Fruit fly (Drosophila melanogaster) whole organism, pupa: Measurements from ENCODE around the gene CG10516.

Experiments used
- CG10348 ChIP-seq: fragments of 200-800 bp; sonication (Bioruptor generic); IDR thresholded peaks from 2 replicates; pipeline ENCODE4 v1.3.6; 2022; ENCODE audit warnings: missing biosample characterization, missing genetic modification characterization
- CG12605 ChIP-seq: fragments of 200-800 bp; sonication (Bioruptor generic); IDR thresholded peaks from 2 replicates; pipeline ENCODE4 v1.3.6; 2022; ENCODE audit warnings: missing biosample characterization, missing genetic modification characterization
- CG13204 ChIP-seq: fragments of 200-800 bp; sonication (Bioruptor generic); optimal IDR thresholded peaks from 2 replicates; lab custom pipeline; 2018; ENCODE audit warnings: missing biosample characterization, mild to moderate bottlenecking, missing genetic modification characterization, moderate library complexity
- CG14655 ChIP-seq: fragments of 200-800 bp; sonication (Bioruptor generic); optimal IDR thresholded peaks from 3 replicates; lab custom pipeline; 2017; ENCODE audit warnings: mild to moderate bottlenecking, missing biosample characterization, missing genetic modification reagents, missing genetic modification characterization
- CG15710 ChIP-seq: fragments of 200-800 bp; sonication (Bioruptor generic); optimal IDR thresholded peaks from 2 replicates; lab custom pipeline; 2018; ENCODE audit warnings: missing biosample characterization, mild to moderate bottlenecking, missing genetic modification characterization, moderate library complexity
- CG17806 ChIP-seq: fragments of 200-800 bp; sonication (Bioruptor generic); optimal IDR thresholded peaks from 2 replicates; lab custom pipeline; 2018; ENCODE audit warnings: missing biosample characterization, mild to moderate bottlenecking, missing genetic modification characterization, moderate library complexity
- CG32121 ChIP-seq: fragments of 200-800 bp; sonication (Bioruptor generic); IDR thresholded peaks from 2 replicates; pipeline ENCODE4 v1.3.6; 2022; ENCODE audit warnings: missing biosample characterization, missing genetic modification characterization
- CG34367 ChIP-seq: fragments of 200-800 bp; sonication (Bioruptor generic); optimal IDR thresholded peaks from 2 replicates; lab custom pipeline; 2018; ENCODE audit warnings: missing biosample characterization, mild to moderate bottlenecking, missing genetic modification characterization
- CG4496 ChIP-seq: fragments of 200-800 bp; sonication (Bioruptor generic); IDR thresholded peaks from 3 replicates; pipeline ENCODE4 v1.3.6; 2022; ENCODE audit warnings: missing biosample characterization, missing genetic modification characterization
- CG8159 ChIP-seq: fragments of 200-800 bp; sonication (Bioruptor generic); optimal IDR thresholded peaks from 3 replicates; lab custom pipeline; 2018; ENCODE audit warnings: missing biosample characterization, mild to moderate bottlenecking, missing genetic modification characterization, moderate library complexity
- CG8301 ChIP-seq: fragments of 200-800 bp; sonication (Bioruptor generic); optimal IDR thresholded peaks from 2 replicates; lab custom pipeline; 2018; ENCODE audit warnings: missing biosample characterization, mild to moderate bottlenecking, missing genetic modification characterization
- CG9948 ChIP-seq: fragments of 200-800 bp; sonication (Bioruptor generic); optimal IDR thresholded peaks from 2 replicates; lab custom pipeline; 2018; ENCODE audit warnings: missing biosample characterization, mild to moderate bottlenecking, missing genetic modification characterization, moderate library complexity
- D1 ChIP-seq: fragments of 200-800 bp; sonication (Bioruptor generic); optimal IDR thresholded peaks from 2 replicates; lab custom pipeline; 2018; ENCODE audit warnings: missing biosample characterization, mild to moderate bottlenecking, missing genetic modification characterization, moderate library complexity
- EcR ChIP-seq: fragments of 200-800 bp; sonication (Bioruptor generic); optimal IDR thresholded peaks from 3 replicates; lab custom pipeline; 2019; ENCODE audit warnings: missing biosample characterization, missing genetic modification characterization, mild to moderate bottlenecking, moderate library complexity, missing genetic modification reagents
- Ets98B ChIP-seq: fragments of 200-800 bp; sonication (Bioruptor generic); IDR thresholded peaks from 2 replicates; pipeline ENCODE4 v1.3.6; 2022; ENCODE audit warnings: missing biosample characterization, missing genetic modification characterization
- Pif1A ChIP-seq: fragments of 200-800 bp; sonication (Bioruptor generic); optimal IDR thresholded peaks from 3 replicates; lab custom pipeline; 2016; ENCODE audit warnings: missing biosample characterization, missing genetic modification characterization
- Pif1B ChIP-seq: fragments of 200-800 bp; sonication (Bioruptor generic); optimal IDR thresholded peaks from 3 replicates; lab custom pipeline; 2016; ENCODE audit warnings: missing biosample characterization, missing genetic modification characterization
- Snoo ChIP-seq: fragments of 200-800 bp; sonication (Bioruptor generic); optimal IDR thresholded peaks from 3 replicates; lab custom pipeline; 2017; ENCODE audit warnings: missing biosample characterization, mild to moderate bottlenecking, missing genetic modification characterization, inconsistent platforms
- fd96Ca ChIP-seq: fragments of 200-800 bp; sonication (Bioruptor generic); IDR thresholded peaks from 3 replicates; pipeline ENCODE4 v1.3.6; 2022; ENCODE audit warnings: missing biosample characterization, missing genetic modification characterization
- gl ChIP-seq: fragments of 200-800 bp; sonication (Bioruptor generic); optimal IDR thresholded peaks from 2 replicates; lab custom pipeline; 2018; ENCODE audit warnings: missing biosample characterization, mild to moderate bottlenecking, missing genetic modification characterization
- rn ChIP-seq: fragments of 200-800 bp; sonication (Bioruptor generic); IDR thresholded peaks from 2 replicates; pipeline ENCODE4 v1.3.6; 2022; ENCODE audit warnings: missing biosample characterization, missing genetic modification characterization

The CG10516 gene

dm6 chr3L:16018251-16018583 is 50.2 kb downstream of the CG10516 start:
- TF ChIP-seq CG12605 (GFP tag; lab: Robert Waterston, UW): no peak
- no peak for TF ChIP-seq CG17806 (tag; lab: Kevin White, UChicago)
- TF ChIP-seq D1 (tag; lab: Kevin White, UChicago): no peak
- no peak for TF ChIP-seq EcR (GFP tag; lab: Kevin White, UChicago)
- TF ChIP-seq CG9948 (tag; lab: Kevin White, UChicago): peak; percentile 8
- TF ChIP-seq Pif1B: no peak
- TF ChIP-seq CG8301 (tag; lab: Kevin White, UChicago): peak; percentile 30
- TF ChIP-seq Snoo (tag; lab: Kevin White, UChicago): no peak
- TF ChIP-seq CG15710 (tag; lab: Kevin White, UChicago): no peak
- peak; percentile 42 for TF ChIP-seq CG8159 (tag; lab: Kevin White, UChicago)
- TF ChIP-seq fd96Ca: no peak
- TF ChIP-seq gl (tag; lab: Kevin White, UChicago): no peak
- no peak for TF ChIP-seq CG4496 (GFP tag; lab: Robert Waterston, UW)
- TF ChIP-seq Ets98B (GFP tag; lab: Robert Waterston, UW): no peak
- TF ChIP-seq CG32121: no peak
- no peak for TF ChIP-seq CG13204 (GFP tag; lab: Kevin White, UChicago)
- no peak for TF ChIP-seq rn (GFP tag; lab: Robert Waterston, UW)
- peak; percentile 31 for TF ChIP-seq CG14655 (GFP tag; lab: Kevin White, UChicago)
- no peak for TF ChIP-seq CG34367
- TF ChIP-seq Pif1A (GFP tag; lab: Kevin White, UChicago): no peak
- TF ChIP-seq CG10348 (GFP tag; lab: Robert Waterston, UW): no peak
- TF ChIP-seq, all 21 proteins: peak for 4

DNA sequence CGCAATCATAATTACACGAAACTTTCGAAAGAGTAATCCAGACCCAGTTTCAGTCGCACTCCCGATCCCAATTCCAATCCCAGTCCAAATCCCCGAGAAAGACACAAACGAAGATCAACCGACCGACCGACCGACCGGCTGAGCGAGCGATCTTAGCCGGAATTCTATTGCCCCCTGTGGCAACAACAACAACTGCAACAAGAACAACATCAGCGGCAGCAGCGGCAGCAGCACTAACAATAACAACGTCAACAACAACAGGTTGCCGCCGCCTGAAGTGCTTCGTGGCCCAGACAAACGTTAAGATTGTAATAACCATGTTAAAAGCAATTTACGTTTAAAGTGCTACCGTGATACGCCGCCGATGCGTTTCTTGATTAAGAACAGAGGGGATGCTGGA is 50.7 kb downstream of the CG10516 start:
- TF ChIP-seq Pif1A (GFP tag; lab: Kevin White, UChicago) (no peak), CG13204 (GFP tag; lab: Kevin White, UChicago) (peak; percentile 37), CG14655 (GFP tag; lab: Kevin White, UChicago) (no peak), CG4496 (GFP tag; lab: Robert Waterston, UW) (0 out of 3 replicates have a peak, but pooled peaks have one; percentile 21), Ets98B (GFP tag; lab: Robert Waterston, UW) (no peak)
